Worm (Caenorhabditis elegans) whole organism, mixed stage, embryonic: Measurements from ENCODE around the gene fbxb-90.

Source experiments
- M03D4.4 ChIP-seq: sonication (generic microtip); optimal IDR thresholded peaks from 2 replicates; lab custom pipeline; 2017; ENCODE audit warnings: mild to moderate bottlenecking, missing genetic modification characterization, missing compliant biosample characterization
- blmp-1 ChIP-seq: fragments of 150-350 bp; optimal IDR thresholded peaks from 2 replicates; lab custom pipeline; 2014; ENCODE audit warnings: missing biosample characterization, missing genetic modification characterization
- ceh-39 ChIP-seq: fragments of 150-350 bp; optimal IDR thresholded peaks from 2 replicates; lab custom pipeline; 2014; ENCODE audit warnings: missing biosample characterization, missing genetic modification characterization
- ceh-43 ChIP-seq: fragments of 200-800 bp; sonication (Bioruptor generic); optimal IDR thresholded peaks from 2 replicates; lab custom pipeline; 2018; ENCODE audit warnings: mild to moderate bottlenecking, missing genetic modification characterization, moderate library complexity, missing compliant biosample characterization
- ces-1 ChIP-seq: fragments of 150-350 bp; optimal IDR thresholded peaks from 2 replicates; lab custom pipeline; 2014; ENCODE audit warnings: missing biosample characterization, missing genetic modification reagents, missing genetic modification characterization
- cnd-1 ChIP-seq: fragments of 200-800 bp; sonication (Bioruptor generic); optimal IDR thresholded peaks from 2 replicates; lab custom pipeline; 2018; ENCODE audit warnings: mild to moderate bottlenecking, missing genetic modification characterization, missing compliant biosample characterization
- drap-1 ChIP-seq: fragments of 200-800 bp; sonication (Bioruptor generic); optimal IDR thresholded peaks from 3 replicates; lab custom pipeline; 2018; ENCODE audit warnings: mild to moderate bottlenecking, missing genetic modification characterization, missing compliant biosample characterization
- elt-1 ChIP-seq: sonication (generic microtip); optimal IDR thresholded peaks from 2 replicates; lab custom pipeline; 2017; ENCODE audit warnings: missing genetic modification characterization, mild to moderate bottlenecking, missing compliant biosample characterization, antibody characterized with exemption, moderate library complexity, borderline replicate concordance; ENCODE audit not compliant: insufficient read depth
- elt-3 ChIP-seq: fragments of 150-350 bp; optimal IDR thresholded peaks from 2 replicates; lab custom pipeline; 2014; ENCODE audit warnings: missing biosample characterization, missing genetic modification characterization
- flh-1 ChIP-seq: fragments of 200-800 bp; sonication (Bioruptor generic); optimal IDR thresholded peaks from 2 replicates; lab custom pipeline; 2018; ENCODE audit warnings: mild to moderate bottlenecking, missing genetic modification characterization, moderate library complexity, missing compliant biosample characterization
- hlh-1 ChIP-seq: fragments of 150-350 bp; optimal IDR thresholded peaks from 2 replicates; lab custom pipeline; 2014; ENCODE audit warnings: missing biosample characterization, missing genetic modification reagents, missing genetic modification characterization
- lin-13 ChIP-seq: fragments of 150-350 bp; optimal IDR thresholded peaks from 2 replicates; lab custom pipeline; 2014; ENCODE audit warnings: missing biosample characterization, missing genetic modification characterization
- lin-32 ChIP-seq: fragments of 200-800 bp; sonication (Bioruptor generic); optimal IDR thresholded peaks from 2 replicates; lab custom pipeline; 2018; ENCODE audit warnings: mild to moderate bottlenecking, missing genetic modification characterization, missing compliant biosample characterization
- mab-5 ChIP-seq: fragments of 150-350 bp; optimal IDR thresholded peaks from 2 replicates; lab custom pipeline; 2014; ENCODE audit warnings: missing biosample characterization, missing genetic modification characterization
- mep-1 ChIP-seq: fragments of 150-350 bp; optimal IDR thresholded peaks from 2 replicates; lab custom pipeline; 2017; ENCODE audit warnings: missing biosample characterization, missing genetic modification reagents, missing genetic modification characterization, inconsistent platforms
- mls-2 ChIP-seq: sonication (generic microtip); optimal IDR thresholded peaks from 2 replicates; lab custom pipeline; 2016; ENCODE audit warnings: mild to moderate bottlenecking, missing genetic modification characterization, moderate library complexity, missing compliant biosample characterization
- nhr-12 ChIP-seq: fragments of 150-350 bp; optimal IDR thresholded peaks from 2 replicates; lab custom pipeline; 2014; ENCODE audit warnings: missing biosample characterization, missing genetic modification characterization
- nhr-2 ChIP-seq: fragments of 150-350 bp; optimal IDR thresholded peaks from 2 replicates; lab custom pipeline; 2014; ENCODE audit warnings: missing biosample characterization, missing genetic modification characterization
- nhr-237 ChIP-seq: fragments of 150-350 bp; optimal IDR thresholded peaks from 2 replicates; lab custom pipeline; 2014; ENCODE audit warnings: missing biosample characterization, missing genetic modification characterization
- nhr-28 ChIP-seq: fragments of 150-350 bp; optimal IDR thresholded peaks from 2 replicates; lab custom pipeline; 2014; ENCODE audit warnings: missing biosample characterization, missing genetic modification characterization
- nhr-76 ChIP-seq: sonication (generic microtip); optimal IDR thresholded peaks from 2 replicates; lab custom pipeline; 2017; ENCODE audit warnings: missing biosample characterization, missing genetic modification characterization
- pha-4 ChIP-seq: fragments of 150-350 bp; optimal IDR thresholded peaks from 2 replicates; lab custom pipeline; 2018; ENCODE audit warnings: missing biosample characterization, missing genetic modification reagents, missing genetic modification characterization
- sem-2 ChIP-seq: fragments of 200-800 bp; sonication (Bioruptor generic); optimal IDR thresholded peaks from 2 replicates; lab custom pipeline; 2018; ENCODE audit warnings: mild to moderate bottlenecking, missing genetic modification characterization, missing compliant biosample characterization
- snpc-4 ChIP-seq: fragments of 150-350 bp; optimal IDR thresholded peaks from 2 replicates; lab custom pipeline; 2014; ENCODE audit warnings: missing biosample characterization, missing genetic modification characterization
- unc-120 ChIP-seq: sonication (generic microtip); optimal IDR thresholded peaks from 2 replicates; lab custom pipeline; 2017; ENCODE audit warnings: missing genetic modification characterization, missing compliant biosample characterization; ENCODE audit not compliant: poor library complexity, severe bottlenecking
- unc-39 ChIP-seq: fragments of 150-350 bp; optimal IDR thresholded peaks from 2 replicates; lab custom pipeline; 2014; ENCODE audit warnings: missing biosample characterization, missing genetic modification characterization
- unc-62 ChIP-seq: fragments of 150-350 bp; optimal IDR thresholded peaks from 2 replicates; lab custom pipeline; 2014; ENCODE audit warnings: missing biosample characterization, missing genetic modification reagents, missing genetic modification characterization
- ztf-11 ChIP-seq: fragments of 150-350 bp; optimal IDR thresholded peaks from 2 replicates; lab custom pipeline; 2014; ENCODE audit warnings: missing biosample characterization, missing genetic modification characterization

fbxb-90 gene

ce11 chrII:3757499-3757898 lies 8.9 kb upstream of the fbxb-90 start, which contains the start of gene srx-111:
TSS of gene srx-111 (plus strand) at chrII:3757799.
- no peak for TF ChIP-seq lin-13 (tag; lab: Kevin White, UChicago)
- TF ChIP-seq blmp-1 (tag; lab: Kevin White, UChicago) = no peak
- no peak for TF ChIP-seq pha-4 (tag; lab: Kevin White, UChicago)
- no peak for TF ChIP-seq flh-1 (GFP tag; lab: Kevin White, UChicago)
- TF ChIP-seq elt-1 (tag; lab: Kevin White, UChicago) = no peak
- TF ChIP-seq ztf-11 (tag; lab: Kevin White, UChicago) = no peak
- no peak for TF ChIP-seq hlh-1 (tag; lab: Kevin White, UChicago)
- no peak for TF ChIP-seq nhr-2 (tag; lab: Kevin White, UChicago)
- TF ChIP-seq mab-5 (tag; lab: Kevin White, UChicago) = no peak
- TF ChIP-seq sem-2 (GFP tag; lab: Kevin White, UChicago) = no peak
- no peak for TF ChIP-seq nhr-12
- no peak for TF ChIP-seq ceh-39 (tag; lab: Kevin White, UChicago)

- no peak for TF ChIP-seq nhr-28
- no peak for TF ChIP-seq unc-39 (tag; lab: Kevin White, UChicago)
- TF ChIP-seq ces-1 (GFP tag; lab: Kevin White, UChicago) = no peak
- TF ChIP-seq mls-2 (tag; lab: Kevin White, UChicago) = no peak
- no peak for TF ChIP-seq nhr-2 (tag; lab: Kevin White, UChicago)
- TF ChIP-seq sem-2 (GFP tag; lab: Kevin White, UChicago) = no peak
- no peak for TF ChIP-seq unc-62 (GFP tag; lab: Kevin White, UChicago)
- TF ChIP-seq blmp-1 (tag; lab: Kevin White, UChicago) = no peak
- TF ChIP-seq cnd-1 (tag; lab: Kevin White, UChicago) = no peak
- no peak for TF ChIP-seq mep-1 (tag; lab: Kevin White, UChicago)
- no peak for TF ChIP-seq unc-120
- TF ChIP-seq elt-1 (tag; lab: Kevin White, UChicago) = no peak
- TF ChIP-seq nhr-76 (tag; lab: Kevin White, UChicago) = no peak
- TF ChIP-seq nhr-237 = no peak
- no peak for TF ChIP-seq snpc-4 (tag; lab: Kevin White, UChicago)
- no peak for TF ChIP-seq nhr-12
Measured at ce11 chrII:3753598-3753997, 5.0 kb upstream of the fbxb-90 start, which contains the start of gene rcd-1. TSS of gene rcd-1 (plus strand) at chrII:3753898.

- TF ChIP-seq pha-4 (tag; lab: Kevin White, UChicago) (no peak), ceh-43 (GFP tag; lab: Kevin White, UChicago) (no peak), ceh-39 (tag; lab: Kevin White, UChicago) (no peak), mab-5 (tag; lab: Kevin White, UChicago) (no peak), drap-1 (no peak), M03D4.4 (tag; lab: Kevin White, UChicago) (no peak), unc-120 (no peak)
Measured at ce11 chrII:3752184-3752583, 3.6 kb upstream of the fbxb-90 start, which contains the start of gene sdz-11. TSS of gene sdz-11 (minus strand) at chrII:3752284.

ce11 chrII:3750685-3751084 lies 2.1 kb upstream of the fbxb-90 start, which contains the start of gene fbxb-91:
TSS of gene fbxb-91 (minus strand) at chrII:3750785.
- TF ChIP-seq nhr-28 (no peak), nhr-2 (tag; lab: Kevin White, UChicago) (no peak), blmp-1 (tag; lab: Kevin White, UChicago) (no peak), mls-2 (tag; lab: Kevin White, UChicago) (no peak), elt-3 (tag; lab: Kevin White, UChicago) (no peak), nhr-12 (no peak), lin-32 (no peak)

ce11 chrII:3747405-3747804 lies 1.2 kb downstream of the fbxb-90 start, which contains the start of gene fbxb-92:
TSS of gene fbxb-92 (minus strand) at chrII:3747505.
- no peak for TF ChIP-seq ceh-43 (GFP tag; lab: Kevin White, UChicago)
- no peak for TF ChIP-seq ceh-39 (tag; lab: Kevin White, UChicago)
- TF ChIP-seq lin-32 = no peak
- TF ChIP-seq hlh-1 (tag; lab: Kevin White, UChicago) = no peak
- TF ChIP-seq unc-62 (GFP tag; lab: Kevin White, UChicago) = no peak
- no peak for TF ChIP-seq blmp-1 (tag; lab: Kevin White, UChicago)
- no peak for TF ChIP-seq mep-1 (tag; lab: Kevin White, UChicago)

ce11 chrII:3743684-3744200 lies 4.9 kb downstream of the fbxb-90 start, which contains the start of gene nta-1:
TSS of gene nta-1 (minus strand) at chrII:3743814.
- no peak for TF ChIP-seq nhr-76 (tag; lab: Kevin White, UChicago)
- no peak for TF ChIP-seq lin-32
